Worm (Caenorhabditis elegans) whole organism, L1 larva: Measurements from ENCODE around the gene Y75B8A.19.

Source experiments
- C34B4.2 ChIP-seq: sonication (generic microtip); optimal IDR thresholded peaks from 2 replicates; lab custom pipeline; 2017; ENCODE audit warnings: mild to moderate bottlenecking, missing genetic modification characterization, missing compliant biosample characterization
- F16B12.6 ChIP-seq: fragments of 150-350 bp; optimal IDR thresholded peaks from 2 replicates; lab custom pipeline; 2014; ENCODE audit warnings: missing biosample characterization, missing genetic modification characterization
- Y116A8C.19 ChIP-seq: sonication (generic microtip); optimal IDR thresholded peaks from 2 replicates; lab custom pipeline; 2016; ENCODE audit warnings: missing compliant biosample characterization, missing genetic modification characterization, borderline replicate concordance
- aha-1 ChIP-seq: fragments of 150-350 bp; optimal IDR thresholded peaks from 2 replicates; lab custom pipeline; 2014; ENCODE audit warnings: missing biosample characterization, missing genetic modification characterization
- aly-2 ChIP-seq: fragments of 150-350 bp; optimal IDR thresholded peaks from 2 replicates; lab custom pipeline; 2014; ENCODE audit warnings: missing biosample characterization, missing genetic modification characterization
- ama-1 ChIP-seq: fragments of 150-350 bp; optimal IDR thresholded peaks from 2 replicates; lab custom pipeline; 2014
- ceh-8 ChIP-seq: fragments of 200-800 bp; sonication (Bioruptor generic); optimal IDR thresholded peaks from 2 replicates; lab custom pipeline; 2018; ENCODE audit warnings: mild to moderate bottlenecking, missing genetic modification characterization, moderate library complexity, missing compliant biosample characterization
- ceh-82 ChIP-seq, 3 experiments: fragments of 150-350 bp in 1 of 3; sonication (generic microtip) in 2 of 3; optimal IDR thresholded peaks; 2 replicates each; lab custom pipeline; 2014 to 2017; ENCODE audit warnings: missing biosample characterization in 3 of 3, missing genetic modification characterization in 3 of 3
- ceh-88 ChIP-seq: fragments of 200-800 bp; sonication (Bioruptor generic); IDR thresholded peaks from 2 replicates; pipeline ENCODE4 v1.3.6; 2022; ENCODE audit warnings: missing genetic modification characterization, missing compliant biosample characterization
- ces-1 ChIP-seq: fragments of 150-350 bp; optimal IDR thresholded peaks from 2 replicates; lab custom pipeline; 2014; ENCODE audit warnings: missing biosample characterization, missing genetic modification reagents, missing genetic modification characterization
- dpl-1 ChIP-seq, 3 experiments: fragments of 150-350 bp in 2 of 3; sonication (generic microtip) in 1 of 3; optimal IDR thresholded peaks; 2 replicates each; lab custom pipeline; 2014 to 2017; ENCODE audit warnings: missing biosample characterization in 3 of 3, missing genetic modification characterization in 3 of 3, missing genetic modification reagents in 3 of 3
- dsc-1 ChIP-seq: sonication (generic microtip); optimal IDR thresholded peaks from 2 replicates; lab custom pipeline; 2016; ENCODE audit warnings: mild to moderate bottlenecking, missing genetic modification characterization, missing compliant biosample characterization
- efl-3 ChIP-seq: fragments of 200-800 bp; sonication (Bioruptor generic); optimal IDR thresholded peaks from 2 replicates; lab custom pipeline; 2018; ENCODE audit warnings: mild to moderate bottlenecking, missing genetic modification characterization, missing compliant biosample characterization
- elt-2 ChIP-seq: sonication (generic microtip); optimal IDR thresholded peaks from 2 replicates; lab custom pipeline; 2016; ENCODE audit warnings: missing genetic modification characterization, mild to moderate bottlenecking, inconsistent platforms, missing compliant biosample characterization, missing genetic modification reagents
- ets-5 ChIP-seq: fragments of 200-800 bp; sonication (Bioruptor generic); IDR thresholded peaks from 2 replicates; pipeline ENCODE4 v1.3.6; 2022; ENCODE audit warnings: missing genetic modification characterization, missing compliant biosample characterization
- fkh-10 ChIP-seq: sonication (generic microtip); optimal IDR thresholded peaks from 2 replicates; lab custom pipeline; 2017; ENCODE audit warnings: missing biosample characterization, missing genetic modification reagents, missing genetic modification characterization
- fkh-4 ChIP-seq: sonication (generic microtip); optimal IDR thresholded peaks from 2 replicates; lab custom pipeline; 2016; ENCODE audit warnings: missing compliant biosample characterization, missing genetic modification characterization, borderline replicate concordance
- fkh-8 ChIP-seq: sonication (generic microtip); optimal IDR thresholded peaks from 2 replicates; lab custom pipeline; 2016; ENCODE audit warnings: mild to moderate bottlenecking, missing genetic modification characterization, missing compliant biosample characterization
- grh-1 ChIP-seq: fragments of 200-800 bp; sonication (Bioruptor generic); IDR thresholded peaks from 2 replicates; pipeline ENCODE4 v1.3.6; 2022; ENCODE audit warnings: missing genetic modification reagents, missing genetic modification characterization, missing compliant biosample characterization
- hlh-17 ChIP-seq: fragments of 200-800 bp; sonication (Bioruptor generic); optimal IDR thresholded peaks from 2 replicates; lab custom pipeline; 2018; ENCODE audit warnings: missing genetic modification characterization, mild to moderate bottlenecking, missing compliant biosample characterization, moderate library complexity, borderline replicate concordance
- hpl-2 ChIP-seq: fragments of 150-350 bp; optimal IDR thresholded peaks from 2 replicates; lab custom pipeline; 2014; ENCODE audit warnings: missing biosample characterization, missing genetic modification reagents, missing genetic modification characterization
- irx-1 ChIP-seq: sonication (generic microtip); optimal IDR thresholded peaks from 2 replicates; lab custom pipeline; 2016; ENCODE audit warnings: missing genetic modification characterization, missing compliant biosample characterization
- jun-1 ChIP-seq: fragments of 150-350 bp; optimal IDR thresholded peaks from 2 replicates; lab custom pipeline; 2014; ENCODE audit warnings: missing biosample characterization, missing genetic modification reagents, missing genetic modification characterization
- lin-15B ChIP-seq: fragments of 150-350 bp; sonication (generic microtip); optimal IDR thresholded peaks from 3 replicates; lab custom pipeline; 2014; ENCODE audit warnings: missing biosample characterization, missing genetic modification characterization
- lir-3 ChIP-seq: sonication (generic microtip); optimal IDR thresholded peaks from 2 replicates; lab custom pipeline; 2016; ENCODE audit warnings: mild to moderate bottlenecking, missing genetic modification characterization, moderate library complexity, missing compliant biosample characterization; ENCODE audit not compliant: poor library complexity
- lsy-2 ChIP-seq, 2 experiments: fragments of 150-350 bp; optimal IDR thresholded peaks; 2 replicates each; lab custom pipeline; 2014; ENCODE audit warnings: missing biosample characterization in 2 of 2, missing genetic modification characterization in 2 of 2
- mdl-1 ChIP-seq, 2 experiments: fragments of 150-350 bp; optimal IDR thresholded peaks; 2 replicates each; lab custom pipeline; 2014 to 2017; ENCODE audit warnings: missing biosample characterization in 2 of 2, missing genetic modification characterization in 2 of 2, inconsistent platforms in 1 of 2
- mef-2 ChIP-seq: fragments of 150-350 bp; optimal IDR thresholded peaks from 2 replicates; lab custom pipeline; 2014; ENCODE audit warnings: missing biosample characterization, missing genetic modification characterization
- mep-1 ChIP-seq: fragments of 150-350 bp; optimal IDR thresholded peaks from 2 replicates; lab custom pipeline; 2014; ENCODE audit warnings: missing biosample characterization, missing genetic modification characterization
- nhr-12 ChIP-seq: sonication (generic microtip); optimal IDR thresholded peaks from 2 replicates; lab custom pipeline; 2017; ENCODE audit warnings: missing biosample characterization, missing genetic modification characterization
- nhr-20 ChIP-seq: sonication (generic microtip); optimal IDR thresholded peaks from 2 replicates; lab custom pipeline; 2016; ENCODE audit warnings: mild to moderate bottlenecking, missing genetic modification characterization, missing compliant biosample characterization
- nhr-237 ChIP-seq: fragments of 150-350 bp; optimal IDR thresholded peaks from 2 replicates; lab custom pipeline; 2014; ENCODE audit warnings: missing biosample characterization, missing genetic modification characterization
- nhr-28 ChIP-seq: fragments of 150-350 bp; optimal IDR thresholded peaks from 2 replicates; lab custom pipeline; 2014; ENCODE audit warnings: missing biosample characterization, missing genetic modification characterization
- nhr-47 ChIP-seq: sonication (generic microtip); optimal IDR thresholded peaks from 2 replicates; lab custom pipeline; 2016; ENCODE audit warnings: mild to moderate bottlenecking, missing genetic modification characterization, moderate library complexity, missing compliant biosample characterization
- nhr-77 ChIP-seq: fragments of 150-350 bp; optimal IDR thresholded peaks from 2 replicates; lab custom pipeline; 2014; ENCODE audit warnings: missing biosample characterization, missing genetic modification characterization
- nhr-84 ChIP-seq: sonication (generic microtip); optimal IDR thresholded peaks from 2 replicates; lab custom pipeline; 2017; ENCODE audit warnings: missing biosample characterization, missing genetic modification characterization
- nhr-85 ChIP-seq: sonication (generic microtip); peaks from one replicate; lab custom pipeline; 2016; ENCODE audit warnings: missing genetic modification characterization, inconsistent platforms, missing compliant biosample characterization
- pag-3 ChIP-seq: sonication (generic microtip); optimal IDR thresholded peaks from 2 replicates; lab custom pipeline; 2017; ENCODE audit warnings: missing genetic modification characterization, mild to moderate bottlenecking, missing compliant biosample characterization, antibody characterized with exemption, borderline replicate concordance; ENCODE audit not compliant: insufficient read depth
- pqm-1 ChIP-seq: sonication (generic microtip); optimal IDR thresholded peaks from 3 replicates; lab custom pipeline; 2017; ENCODE audit warnings: missing biosample characterization, missing genetic modification characterization
- rnt-1 ChIP-seq: sonication (generic microtip); optimal IDR thresholded peaks from 2 replicates; lab custom pipeline; 2016; ENCODE audit warnings: mild to moderate bottlenecking, missing genetic modification characterization, moderate library complexity, missing compliant biosample characterization
- skn-1 ChIP-seq: fragments of 150-350 bp; optimal IDR thresholded peaks from 2 replicates; lab custom pipeline; 2014; ENCODE audit warnings: missing biosample characterization, missing genetic modification characterization
- snu-23 ChIP-seq: sonication (generic microtip); optimal IDR thresholded peaks from 2 replicates; lab custom pipeline; 2016; ENCODE audit warnings: missing genetic modification characterization, missing compliant biosample characterization
- sox-4 ChIP-seq: sonication (generic microtip); optimal IDR thresholded peaks from 2 replicates; lab custom pipeline; 2016; ENCODE audit warnings: missing genetic modification characterization, missing compliant biosample characterization
- sptf-1 ChIP-seq: fragments of 150-350 bp; optimal IDR thresholded peaks from 2 replicates; lab custom pipeline; 2014; ENCODE audit warnings: missing biosample characterization, missing genetic modification characterization
- swsn-7 ChIP-seq: sonication (generic microtip); optimal IDR thresholded peaks from 2 replicates; lab custom pipeline; 2016; ENCODE audit warnings: missing genetic modification characterization, missing compliant biosample characterization
- tlp-1 ChIP-seq: fragments of 150-350 bp; optimal IDR thresholded peaks from 2 replicates; lab custom pipeline; 2014; ENCODE audit warnings: missing biosample characterization, missing genetic modification characterization
- unc-130 ChIP-seq: fragments of 150-350 bp; optimal IDR thresholded peaks from 2 replicates; lab custom pipeline; 2017; ENCODE audit warnings: missing biosample characterization, missing genetic modification characterization, inconsistent platforms
- unc-30 ChIP-seq: sonication (generic microtip); optimal IDR thresholded peaks from 2 replicates; lab custom pipeline; 2017; ENCODE audit warnings: missing biosample characterization, missing genetic modification characterization
- unc-62 ChIP-seq: fragments of 150-350 bp; optimal IDR thresholded peaks from 2 replicates; lab custom pipeline; 2014; ENCODE audit warnings: missing biosample characterization, missing genetic modification reagents, missing genetic modification characterization
- unc-98 ChIP-seq: fragments of 200-800 bp; sonication (Bioruptor generic); IDR thresholded peaks from 2 replicates; pipeline ENCODE4 v1.3.6; 2022; ENCODE audit warnings: missing genetic modification characterization, missing compliant biosample characterization
- vab-15 ChIP-seq: sonication (generic microtip); optimal IDR thresholded peaks from 2 replicates; lab custom pipeline; 2017; ENCODE audit warnings: missing genotype, mild to moderate bottlenecking, missing genetic modification characterization, missing compliant biosample characterization
- xbp-1 ChIP-seq: sonication (generic microtip); optimal IDR thresholded peaks from 2 replicates; lab custom pipeline; 2016; ENCODE audit warnings: missing genetic modification characterization, missing compliant biosample characterization
- ztf-11 ChIP-seq, 2 experiments: sonication (generic microtip); optimal IDR thresholded peaks; 2 replicates each; lab custom pipeline; 2016 to 2017; ENCODE audit warnings: missing genetic modification characterization in 2 of 2, missing biosample characterization in 1 of 2, missing compliant biosample characterization in 1 of 2

Y75B8A.19 gene

ce11 chrIII:12273598-12274090 lies 47.2 kb downstream of the Y75B8A.19 start, which contains the start of the genes Y75B8A.24 and Y75B8A.25:
TSS of gene Y75B8A.24 (minus strand) at chrIII:12273752.
TSS of gene Y75B8A.25 (plus strand) at chrIII:12274040.
- peak; percentile 54 to 73 (median 72) for TF ChIP-seq ceh-82 (tag; optimal IDR thresholded peaks at IDR 0.05; lab: Kevin White, UChicago)
- TF ChIP-seq lsy-2 (tag; optimal IDR thresholded peaks at IDR 0.05; lab: Kevin White, UChicago), result peak; percentile 79 to 88
- no peak for TF ChIP-seq nhr-84 (tag; lab: Kevin White, UChicago)
- TF ChIP-seq pag-3 (tag; lab: Kevin White, UChicago), result no peak
- peak; percentile 92 for TF ChIP-seq sox-4 (tag; lab: Kevin White, UChicago)
- TF ChIP-seq unc-130 (tag; lab: Kevin White, UChicago), result no peak
- peak; percentile 97 for TF ChIP-seq fkh-4
- TF ChIP-seq rnt-1 (tag; lab: Kevin White, UChicago), result peak; percentile 99
- TF ChIP-seq aha-1 (tag; lab: Kevin White, UChicago), result peak; percentile 1
- no peak for TF ChIP-seq vab-15 (tag; lab: Kevin White, UChicago)
- peak; percentile 66 for TF ChIP-seq jun-1 (tag; lab: Kevin White, UChicago)
- peak; percentile 65 for TF ChIP-seq efl-3 (GFP tag; lab: Kevin White, UChicago)
- peak; percentile 69 for TF ChIP-seq elt-2 (tag; lab: Kevin White, UChicago)
- TF ChIP-seq Y116A8C.19, result peak; percentile 78
- TF ChIP-seq aly-2 (tag; lab: Kevin White, UChicago), result peak; percentile 81
- TF ChIP-seq unc-30, result no peak
- TF ChIP-seq ces-1, result no peak
- peak; percentile 96 for TF ChIP-seq irx-1 (tag; lab: Kevin White, UChicago)
- TF ChIP-seq ceh-88 (GFP tag; lab: Robert Waterston, UW), result peak; percentile 38; the same call in 1 of the 2 replicates
- no peak for TF ChIP-seq hlh-17 (GFP tag; lab: Kevin White, UChicago)
- no peak for TF ChIP-seq sptf-1 (tag; lab: Kevin White, UChicago)
- TF ChIP-seq nhr-47 (tag; lab: Kevin White, UChicago), result peak; percentile 95
- TF ChIP-seq mdl-1 (tag; optimal IDR thresholded peaks at IDR 0.05; lab: Kevin White, UChicago), result peak in 1 of 2 experiments; percentile 34
- peak; percentile 75 for TF ChIP-seq lin-15B (tag; lab: Kevin White, UChicago)
- no peak for TF ChIP-seq ets-5 (GFP tag; lab: Robert Waterston, UW)
- TF ChIP-seq hpl-2 (GFP tag; lab: Kevin White, UChicago), result no peak
- TF ChIP-seq fkh-10 (GFP tag; lab: Kevin White, UChicago), result no peak
- TF ChIP-seq unc-62 (GFP tag; lab: Kevin White, UChicago), result peak; percentile 14
- peak in 1 of 2 experiments; percentile 95 for TF ChIP-seq ztf-11 (tag; optimal IDR thresholded peaks at IDR 0.05; lab: Kevin White, UChicago)
- no peak for TF ChIP-seq ama-1 (lab: Kevin White, UChicago)
- no peak for TF ChIP-seq nhr-237
- peak; percentile 27 for TF ChIP-seq nhr-77 (tag; lab: Kevin White, UChicago)
- TF ChIP-seq lir-3 (tag; lab: Kevin White, UChicago), result no peak
- peak; percentile 87 for TF ChIP-seq mep-1
- TF ChIP-seq pqm-1 (tag; lab: Kevin White, UChicago), result no peak
- TF ChIP-seq nhr-28 (tag; lab: Kevin White, UChicago), result no peak
- TF ChIP-seq nhr-20 (tag; lab: Kevin White, UChicago), result peak; percentile 84
- no peak for TF ChIP-seq mef-2 (tag; lab: Kevin White, UChicago)
- TF ChIP-seq F16B12.6 (tag; lab: Kevin White, UChicago), result peak; percentile 51
- peak; percentile 76 to 84 (median 83) for TF ChIP-seq dpl-1 (GFP tag; optimal IDR thresholded peaks at IDR 0.05; lab: Kevin White, UChicago)
- TF ChIP-seq unc-98 (GFP tag; lab: Robert Waterston, UW), result peak; percentile 81
- peak; percentile 56 for TF ChIP-seq C34B4.2 (tag; lab: Kevin White, UChicago)
- TF ChIP-seq nhr-85 (tag; lab: Kevin White, UChicago), result peak; percentile 95
- TF ChIP-seq dsc-1 (tag; lab: Kevin White, UChicago), result peak; percentile 92
- TF ChIP-seq swsn-7 (tag; lab: Kevin White, UChicago), result peak; percentile 89
- peak; percentile 43 for TF ChIP-seq ceh-8 (GFP tag; lab: Kevin White, UChicago)
- peak; percentile 88 for TF ChIP-seq xbp-1 (tag; lab: Kevin White, UChicago)
- TF ChIP-seq fkh-8 (tag; lab: Kevin White, UChicago), result peak; percentile 78
- no peak for TF ChIP-seq tlp-1 (tag; lab: Kevin White, UChicago)
- TF ChIP-seq grh-1 (GFP tag; lab: Robert Waterston, UW), result peak; percentile 87
- TF ChIP-seq snu-23 (GFP tag; lab: Kevin White, UChicago), result peak; percentile 89
- peak; percentile 64 for TF ChIP-seq skn-1
- TF ChIP-seq nhr-12 (tag; lab: Kevin White, UChicago), result no peak
